Fruit fly (Drosophila melanogaster): Measurements from ENCODE around the gene CG6661.

CG6661 gene

dm6 chr3L:14050944-14051548 lies 16.5 kb downstream of the CG6661 start, which contains the start of gene CG6833 (continued):
- TF ChIP-seq Sry-δ (GFP tag; optimal IDR thresholded peaks at IDR 0.05), result peak; percentile 53
- peak; percentile 57 for TF ChIP-seq CG12071 (GFP tag; optimal IDR thresholded peaks at IDR 0.05)
- TF ChIP-seq CG17912 (GFP tag; optimal IDR thresholded peaks at IDR 0.05), result peak; percentile 25
- peak; percentile 61 for TF ChIP-seq CG17802 (tag; optimal IDR thresholded peaks at IDR 0.05)
- TF ChIP-seq E2f2 (GFP tag; IDR thresholded peaks at IDR 0.05), result peak; percentile 26; the same call in 1 of the 2 replicates
- no peak for TF ChIP-seq pros (GFP tag; optimal IDR thresholded peaks at IDR 0.05)
- TF ChIP-seq z (GFP tag; IDR thresholded peaks at IDR 0.05), result no peak
- peak; percentile 16 for TF ChIP-seq p53 (GFP tag; optimal IDR thresholded peaks at IDR 0.05)
- peak; percentile 70 for TF ChIP-seq CG13624 (GFP tag; optimal IDR thresholded peaks at IDR 0.05)
- TF ChIP-seq Awh (GFP tag; IDR thresholded peaks at IDR 0.05), result peak; percentile 54
- peak; percentile 72 for TF ChIP-seq CG11504 (tag; optimal IDR thresholded peaks at IDR 0.05)
- TF ChIP-seq Ets65A (GFP tag), result peak; percentile 99
- TF ChIP-seq chif (GFP tag; optimal IDR thresholded peaks at IDR 0.05), result peak; percentile 60 to 72
- peak; percentile 92 for TF ChIP-seq row (GFP tag; IDR thresholded peaks at IDR 0.05)
- peak; percentile 76 for TF ChIP-seq CG30403 (GFP tag; optimal IDR thresholded peaks at IDR 0.05)
- no peak for TF ChIP-seq CG14860 (GFP tag; IDR thresholded peaks at IDR 0.05; ENCODE audit: partially characterized antibody)
- TF ChIP-seq Ravus (GFP tag; IDR thresholded peaks at IDR 0.05), result peak; percentile 32
- no peak for TF ChIP-seq Sox100B (GFP tag; optimal IDR thresholded peaks at IDR 0.05)
- TF ChIP-seq yki (optimal IDR thresholded peaks at IDR 0.05), result no peak
- TF ChIP-seq pan (optimal IDR thresholded peaks at IDR 0.05), result no peak
- TF ChIP-seq pan (GFP tag; optimal IDR thresholded peaks at IDR 0.05 in 1 of 2, IDR thresholded peaks at IDR 0.05 in 1 of 2), result peak in 1 of 2 experiments; percentile 84
- TF ChIP-seq sens (GFP tag), result peak; percentile 86
- TF ChIP-seq Fer2 (tag; optimal IDR thresholded peaks at IDR 0.05), result peak; percentile 5
- peak; percentile 82 for TF ChIP-seq pum (GFP tag; optimal IDR thresholded peaks at IDR 0.05)
- TF ChIP-seq CG8359 (GFP tag; optimal IDR thresholded peaks at IDR 0.05; ENCODE audit: borderline replicate concordance), result no peak
- TF ChIP-seq NC2β (GFP tag; optimal IDR thresholded peaks at IDR 0.05), result peak; percentile 62
- no peak for TF ChIP-seq cg (GFP tag; optimal IDR thresholded peaks at IDR 0.05)
- TF ChIP-seq bbx (GFP tag; IDR thresholded peaks at IDR 0.05; ENCODE audit: partially characterized antibody), result 0 out of 2 replicates have a peak, but pooled peaks have one; percentile 39
- no peak for TF ChIP-seq sna (GFP tag; IDR thresholded peaks at IDR 0.05; ENCODE audit: partially characterized antibody)
- TF ChIP-seq Sry-β (GFP tag; optimal IDR thresholded peaks at IDR 0.05), result peak; percentile 46
- peak; percentile 51 for TF ChIP-seq CG12391 (tag; optimal IDR thresholded peaks at IDR 0.05)
- peak; percentile 68 for TF ChIP-seq CG9817 (tag; optimal IDR thresholded peaks at IDR 0.05)
- peak; percentile 61 for TF ChIP-seq CG10654 (GFP tag; optimal IDR thresholded peaks at IDR 0.05)
- peak; percentile 69 for TF ChIP-seq sug (tag; optimal IDR thresholded peaks at IDR 0.05)
- peak; percentile 53; the same call in 1 of the 2 replicates for TF ChIP-seq wdn (GFP tag; IDR thresholded peaks at IDR 0.05)
- TF ChIP-seq Sin3A (optimal IDR thresholded peaks at IDR 0.05), result peak; percentile 48
- no peak for TF ChIP-seq CG10565 (GFP tag; optimal IDR thresholded peaks at IDR 0.05)
- no peak for TF ChIP-seq Oaz (GFP tag; IDR thresholded peaks at IDR 0.05)
- TF ChIP-seq gro (GFP tag; optimal IDR thresholded peaks at IDR 0.05), result peak; percentile 77
- TF ChIP-seq ham (GFP tag; IDR thresholded peaks at IDR 0.05), result 0 out of 2 replicates have a peak, but pooled peaks have one; percentile 15
- TF ChIP-seq CG11247 (GFP tag; IDR thresholded peaks at IDR 0.05), result peak; percentile 82
- TF ChIP-seq CG1832 (GFP tag; optimal IDR thresholded peaks at IDR 0.05), result no peak
- TF ChIP-seq CG4328 (GFP tag; optimal IDR thresholded peaks at IDR 0.05), result peak; percentile 27
- TF ChIP-seq Mes4 (GFP tag; optimal IDR thresholded peaks at IDR 0.05), result peak; percentile 11
- TF ChIP-seq Spps (tag; optimal IDR thresholded peaks at IDR 0.05), result no peak
- peak; percentile 94 for TF ChIP-seq Gug (GFP tag; IDR thresholded peaks at IDR 0.05)
- TF ChIP-seq CG10431 (GFP tag; optimal IDR thresholded peaks at IDR 0.05), result no peak
- peak; percentile 74 for TF ChIP-seq Side (GFP tag; optimal IDR thresholded peaks at IDR 0.05)
- peak; percentile 26 for TF ChIP-seq CrebB (tag; optimal IDR thresholded peaks at IDR 0.05)
- no peak for TF ChIP-seq kni (GFP tag; optimal IDR thresholded peaks at IDR 0.05)
- no peak for TF ChIP-seq CG3838 (GFP tag; optimal IDR thresholded peaks at IDR 0.05)
